Worm (Caenorhabditis elegans): Measurements from ENCODE around the gene T24E12.2.

Gene T24E12.2

DNA sequence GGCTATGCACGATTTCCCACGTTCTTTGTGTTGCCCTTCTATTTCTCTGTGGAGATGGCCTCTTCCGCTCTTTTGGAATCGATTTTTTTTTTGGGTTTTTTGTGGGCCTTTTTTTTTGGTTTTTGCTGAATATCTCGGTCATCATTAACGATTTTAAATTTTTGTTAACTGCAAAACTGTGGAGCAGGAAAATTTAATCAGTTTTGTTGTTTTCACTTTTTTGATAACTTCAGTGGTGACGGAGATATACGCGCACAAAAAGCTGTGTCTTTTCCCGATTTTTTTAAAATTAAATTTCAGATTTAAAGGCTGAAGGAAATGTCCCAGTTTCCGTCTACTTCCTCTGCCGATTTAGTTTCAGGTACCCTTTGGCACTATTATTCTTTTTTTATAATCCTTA lies 2.5 kb downstream of the T24E12.2 start, which contains the start of gene T24E12.1:
Gene T24E12.1 (plus strand): TSS at position 301 of the 400 bp plus-strand sequence.
- TF ChIP-seq unc-130 (tag; optimal IDR thresholded peaks at IDR 0.05) (no peak), nhr-11 (tag; optimal IDR thresholded peaks at IDR 0.05) (no peak), ama-1 (optimal IDR thresholded peaks at IDR 0.05) (no peak), nhr-19 (GFP tag; conservative IDR thresholded peaks at IDR 0.05) (no peak), lin-14 (GFP tag; optimal IDR thresholded peaks at IDR 0.05) (no peak), xbp-1 (tag; optimal IDR thresholded peaks at IDR 0.05) (no peak), fkh-10 (GFP tag; optimal IDR thresholded peaks at IDR 0.05) (no peak), fkh-8 (tag; optimal IDR thresholded peaks at IDR 0.05) (no peak), mef-2 (tag; optimal IDR thresholded peaks at IDR 0.05) (no peak), nhr-28 (tag; optimal IDR thresholded peaks at IDR 0.05) (no peak), irx-1 (tag; optimal IDR thresholded peaks at IDR 0.05) (no peak), egl-13 (tag; optimal IDR thresholded peaks at IDR 0.05) (no peak)

ce11 chrII:3785756-3786155 lies 3.0 kb downstream of the T24E12.2 start:
- TF ChIP-seq ztf-11 (tag; optimal IDR thresholded peaks at IDR 0.05): no peak
- no peak for TF ChIP-seq nhr-90 (tag; optimal IDR thresholded peaks at IDR 0.05; ENCODE audit: poor library complexity)
- TF ChIP-seq lsy-2 (tag; optimal IDR thresholded peaks at IDR 0.05): no peak
- TF ChIP-seq fkh-10 (GFP tag; optimal IDR thresholded peaks at IDR 0.05): no peak
- TF ChIP-seq unc-86 (tag; optimal IDR thresholded peaks at IDR 0.05): no peak
- TF ChIP-seq mab-9 (GFP tag; IDR thresholded peaks at IDR 0.05): no peak
- TF ChIP-seq mep-1 (tag; optimal IDR thresholded peaks at IDR 0.05): no peak
- no peak for TF ChIP-seq isw-1 (GFP tag; IDR thresholded peaks at IDR 0.05)
- TF ChIP-seq Y116A8C.19 (tag; optimal IDR thresholded peaks at IDR 0.05; ENCODE audit: borderline replicate concordance): no peak
- no peak for TF ChIP-seq sptf-1 (tag; optimal IDR thresholded peaks at IDR 0.05)
- no peak for TF ChIP-seq ztf-4 (tag; optimal IDR thresholded peaks at IDR 0.05)
- no peak for TF ChIP-seq lin-35 (GFP tag; optimal IDR thresholded peaks at IDR 0.05)
- no peak for TF ChIP-seq egl-13 (tag; optimal IDR thresholded peaks at IDR 0.05)
- TF ChIP-seq fos-1 (tag; optimal IDR thresholded peaks at IDR 0.05): no peak
- TF ChIP-seq ama-1 (optimal IDR thresholded peaks at IDR 0.05): no peak
- no peak for TF ChIP-seq hlh-4 (tag; optimal IDR thresholded peaks at IDR 0.05)
- no peak for TF ChIP-seq nhr-71 (tag; optimal IDR thresholded peaks at IDR 0.05)
- no peak for TF ChIP-seq fkh-8 (tag; optimal IDR thresholded peaks at IDR 0.05)

DNA sequence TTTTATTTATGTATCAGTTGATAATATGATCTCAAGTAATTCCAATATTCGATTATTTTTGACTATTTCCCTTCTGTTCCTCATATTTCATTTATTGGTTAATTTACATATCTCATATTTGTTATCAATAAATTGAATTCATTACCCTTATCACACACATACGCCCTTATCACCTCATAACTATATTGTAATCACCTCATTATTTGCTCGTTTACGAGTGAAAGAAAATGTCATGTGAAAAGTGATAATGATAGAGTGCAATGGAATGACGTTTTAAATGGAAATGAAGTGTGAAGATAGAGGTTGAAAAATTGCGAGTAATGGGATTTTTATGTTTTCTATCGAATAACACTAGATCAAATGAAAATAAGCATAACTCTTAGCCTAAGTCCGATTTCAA lies 3.8 kb downstream of the T24E12.2 start:
- TF ChIP-seq ceh-8 (GFP tag; optimal IDR thresholded peaks at IDR 0.05) (peak; percentile 87), nhr-47 (tag; optimal IDR thresholded peaks at IDR 0.05) (no peak), lsy-2 (tag; optimal IDR thresholded peaks at IDR 0.05) (peak in 1 of 2 experiments; percentile 58), efl-1 (optimal IDR thresholded peaks at IDR 0.05) (no peak), efl-1 (GFP tag; optimal IDR thresholded peaks at IDR 0.05 in 1 of 2) (peak in 1 of 2 experiments; percentile 84), efl-3 (GFP tag; optimal IDR thresholded peaks at IDR 0.05) (no peak), fkh-8 (tag; optimal IDR thresholded peaks at IDR 0.05) (peak; percentile 9), pqm-1 (tag; optimal IDR thresholded peaks at IDR 0.05) (peak; percentile 99), lin-35 (GFP tag; optimal IDR thresholded peaks at IDR 0.05) (peak in 1 of 2 experiments; percentile 70), tlp-1 (tag; optimal IDR thresholded peaks at IDR 0.05) (peak; percentile 91), fos-1 (tag; optimal IDR thresholded peaks at IDR 0.05) (peak; percentile 4), nhr-20 (tag; optimal IDR thresholded peaks at IDR 0.05) (peak; percentile 51), egl-27 (tag; optimal IDR thresholded peaks at IDR 0.05) (no peak), pax-3 (tag; optimal IDR thresholded peaks at IDR 0.05) (peak; percentile 79), nhr-90 (tag; optimal IDR thresholded peaks at IDR 0.05; ENCODE audit: poor library complexity) (peak; percentile 47), swsn-7 (tag; optimal IDR thresholded peaks at IDR 0.05) (no peak), irx-1 (tag; optimal IDR thresholded peaks at IDR 0.05) (no peak), elt-3 (tag; optimal IDR thresholded peaks at IDR 0.05) (no peak), elt-2 (tag; optimal IDR thresholded peaks at IDR 0.05) (peak; percentile 100), nhr-19 (GFP tag; conservative IDR thresholded peaks at IDR 0.05) (0 out of 2 replicates have a peak, but pooled peaks have one; percentile 6), C34B4.2 (tag; optimal IDR thresholded peaks at IDR 0.05) (no peak), jun-1 (tag; optimal IDR thresholded peaks at IDR 0.05) (peak; percentile 88)
